Fruit fly (Drosophila melanogaster): ENCODE measurements around the gene Cmpk.

Gene Cmpk

DNA sequence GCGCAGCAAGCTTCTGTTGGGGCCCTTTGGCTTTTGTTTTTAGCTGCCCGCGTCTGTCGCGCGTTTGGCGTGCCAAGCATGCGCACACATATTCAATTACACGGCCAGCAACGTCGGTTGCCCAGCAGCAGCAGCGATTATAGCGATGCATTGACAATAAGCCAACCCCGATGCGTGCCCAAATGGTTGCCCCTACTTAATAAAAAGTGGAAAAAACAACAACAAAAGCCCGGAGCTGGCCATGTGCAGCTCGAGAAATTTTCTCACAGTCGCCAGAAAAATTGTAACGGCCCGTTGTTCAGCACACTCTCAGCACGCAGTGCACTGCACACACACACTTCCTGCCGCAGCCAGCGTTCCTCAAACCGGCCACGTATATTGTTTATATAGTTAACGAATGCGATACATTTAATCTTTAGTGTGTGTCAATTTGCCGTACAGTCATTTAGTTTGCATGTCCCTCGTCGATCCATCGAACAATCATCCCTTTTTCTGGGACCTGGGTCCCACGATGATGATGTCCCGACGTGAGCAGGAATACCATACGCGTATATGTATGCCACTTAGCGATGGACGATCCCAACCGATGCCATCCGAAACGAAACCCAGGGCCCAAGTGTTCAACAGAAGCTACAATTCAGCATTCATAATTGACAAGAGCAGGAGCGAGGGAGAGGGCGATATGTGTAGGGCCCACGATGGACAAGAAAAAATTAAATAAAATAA, 20.4 kb downstream of the Cmpk start:
- TF ChIP-seq Eip78C (GFP tag) (peak; percentile 60), Eip75B (GFP tag; optimal IDR thresholded peaks at IDR 0.05) (no peak), fkh (GFP tag; optimal IDR thresholded peaks at IDR 0.05) (peak; percentile 33), CG6854 (GFP tag; optimal IDR thresholded peaks at IDR 0.05) (peak; percentile 53), svp (GFP tag) (peak; percentile 43), dsx (GFP tag; optimal IDR thresholded peaks at IDR 0.05; ENCODE audit: poor library complexity, severe bottlenecking) (peak; percentile 11), CG6808 (GFP tag; optimal IDR thresholded peaks at IDR 0.05) (peak; percentile 40), Eip93F (GFP tag; optimal IDR thresholded peaks at IDR 0.05) (no peak), Ets96B (tag; optimal IDR thresholded peaks at IDR 0.05) (peak; percentile 5), CG8119 (GFP tag; IDR thresholded peaks at IDR 0.05) (0 out of 3 replicates have a peak, but pooled peaks have one; percentile 19), ss (GFP tag; optimal IDR thresholded peaks at IDR 0.05) (peak; percentile 41 to 77)

DNA sequence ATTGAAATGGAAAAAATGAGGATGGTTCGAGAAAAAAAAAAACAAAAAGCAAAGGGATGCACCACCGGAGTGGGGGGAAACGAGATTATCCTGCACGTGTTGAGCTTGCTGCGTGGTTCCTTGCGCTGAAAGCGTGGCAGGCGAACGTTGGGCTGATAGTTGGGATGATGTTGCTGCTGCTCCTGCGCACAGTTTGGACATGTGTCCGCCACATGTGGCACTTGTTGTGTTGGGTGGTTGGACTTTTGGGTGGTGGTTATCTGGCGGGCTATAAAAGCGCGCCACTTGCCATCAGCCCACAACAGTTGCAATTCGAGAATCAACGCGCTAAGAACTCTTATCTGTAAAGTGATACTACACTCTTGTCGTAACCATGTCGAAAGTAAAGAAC, 22.6 kb downstream of the Cmpk start:
- no peak for TF ChIP-seq dac (GFP tag; optimal IDR thresholded peaks at IDR 0.05)
- TF ChIP-seq Ets21C (GFP tag; optimal IDR thresholded peaks at IDR 0.05) = no peak
- TF ChIP-seq Eip75B (GFP tag; optimal IDR thresholded peaks at IDR 0.05) = no peak
- no peak for TF ChIP-seq CG7368 (GFP tag; optimal IDR thresholded peaks at IDR 0.05)
- no peak for TF ChIP-seq CG3919 (GFP tag; optimal IDR thresholded peaks at IDR 0.05)
- no peak for TF ChIP-seq CG11762 (GFP tag; optimal IDR thresholded peaks at IDR 0.05; ENCODE audit: insufficient read depth)

DNA sequence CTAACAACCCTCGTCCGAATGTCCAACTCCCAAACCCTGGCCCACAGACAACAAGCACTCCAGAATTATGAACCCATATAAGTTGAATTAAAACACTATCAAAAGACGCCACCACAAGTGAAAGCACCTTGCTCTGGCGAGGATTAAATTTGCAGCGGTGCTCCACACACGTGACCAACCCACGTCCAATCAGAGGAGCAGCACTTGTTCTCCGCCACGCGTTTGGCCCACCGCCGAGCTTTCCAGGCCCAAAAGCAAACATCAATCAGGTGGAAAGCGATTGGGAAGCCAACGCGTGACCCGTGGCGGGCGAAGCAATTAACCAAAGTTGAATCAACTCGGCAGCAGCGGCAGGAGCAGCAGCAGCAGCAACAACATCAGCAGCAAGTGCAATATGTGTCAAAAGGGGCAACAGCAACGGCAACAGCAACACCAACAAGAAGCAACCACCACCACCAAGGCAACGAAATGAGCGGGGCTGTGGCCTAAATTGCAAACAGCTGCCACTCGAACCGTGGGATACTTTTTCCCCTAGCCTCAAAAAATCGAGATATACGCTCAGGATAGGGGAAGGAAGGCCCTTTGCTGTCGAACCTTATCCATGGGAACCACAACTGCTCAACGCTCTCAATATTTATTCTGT, 23.1 kb downstream of the Cmpk start:
- TF ChIP-seq Ets21C (GFP tag; optimal IDR thresholded peaks at IDR 0.05) (no peak), fkh (GFP tag; optimal IDR thresholded peaks at IDR 0.05) (peak; percentile 7), Blimp-1 (GFP tag; optimal IDR thresholded peaks at IDR 0.05) (no peak), fd59A (GFP tag; optimal IDR thresholded peaks at IDR 0.05) (no peak), esn (GFP tag; optimal IDR thresholded peaks at IDR 0.05) (no peak), ss (GFP tag; optimal IDR thresholded peaks at IDR 0.05) (peak in 1 of 2 experiments; percentile 20), net (GFP tag; optimal IDR thresholded peaks at IDR 0.05) (peak; percentile 13), CG6854 (GFP tag; optimal IDR thresholded peaks at IDR 0.05) (peak; percentile 19)

DNA sequence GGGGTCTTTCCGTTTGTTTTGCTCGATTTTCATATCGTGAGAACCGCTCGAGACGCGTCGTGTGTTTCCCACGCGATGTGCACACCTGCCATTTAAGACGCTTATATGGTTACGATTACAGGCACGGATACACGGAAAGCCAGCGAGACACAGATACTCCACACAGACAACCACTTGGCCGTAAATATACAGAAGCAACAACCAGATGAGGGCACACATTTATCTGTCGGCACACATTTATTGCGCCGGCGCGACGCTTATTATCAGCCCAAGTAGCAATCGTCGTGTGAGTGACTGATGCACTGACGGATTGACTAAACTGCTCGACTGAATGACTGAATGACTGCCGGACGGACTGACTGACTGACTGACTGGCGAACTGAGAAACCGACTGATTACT, 24.7 kb downstream of the Cmpk start:
- peak; percentile 23 for TF ChIP-seq fkh (GFP tag; optimal IDR thresholded peaks at IDR 0.05)
- no peak for TF ChIP-seq spab (GFP tag; optimal IDR thresholded peaks at IDR 0.05)
- no peak for TF ChIP-seq Hr4 (GFP tag; optimal IDR thresholded peaks at IDR 0.05)
- TF ChIP-seq CG31627 (GFP tag; optimal IDR thresholded peaks at IDR 0.05) = no peak
- TF ChIP-seq CG3919 (GFP tag; optimal IDR thresholded peaks at IDR 0.05) = no peak
- no peak for TF ChIP-seq CG32006 (GFP tag; optimal IDR thresholded peaks at IDR 0.05)
- peak in 1 of 2 experiments; percentile 60 for TF ChIP-seq ss (GFP tag; optimal IDR thresholded peaks at IDR 0.05)

DNA sequence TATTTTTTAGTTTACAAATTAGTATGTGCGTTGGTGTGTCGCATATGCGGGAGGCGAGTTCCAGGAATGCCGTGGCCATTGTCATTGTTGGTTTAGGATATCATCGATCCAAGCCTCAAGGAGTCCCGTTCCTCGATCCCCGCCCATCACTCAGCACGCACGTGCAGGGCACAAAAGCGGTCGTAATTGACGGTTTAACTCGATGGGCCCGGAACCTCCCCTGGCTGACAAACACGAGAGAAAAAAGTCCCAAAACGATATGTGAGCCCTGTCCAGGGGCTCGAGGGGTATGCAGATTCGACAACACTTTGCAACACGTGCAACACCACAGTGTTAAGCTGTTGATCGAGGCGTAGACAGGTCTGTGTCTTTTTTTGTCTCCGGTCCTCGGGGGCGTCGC, 27.3 kb downstream of the Cmpk start:
- TF ChIP-seq Blimp-1 (GFP tag; optimal IDR thresholded peaks at IDR 0.05) = no peak
- TF ChIP-seq salr (GFP tag; optimal IDR thresholded peaks at IDR 0.05) = no peak
- no peak for TF ChIP-seq CG8119 (GFP tag; IDR thresholded peaks at IDR 0.05)
- TF ChIP-seq eg (GFP tag; IDR thresholded peaks at IDR 0.05) = no peak

DNA sequence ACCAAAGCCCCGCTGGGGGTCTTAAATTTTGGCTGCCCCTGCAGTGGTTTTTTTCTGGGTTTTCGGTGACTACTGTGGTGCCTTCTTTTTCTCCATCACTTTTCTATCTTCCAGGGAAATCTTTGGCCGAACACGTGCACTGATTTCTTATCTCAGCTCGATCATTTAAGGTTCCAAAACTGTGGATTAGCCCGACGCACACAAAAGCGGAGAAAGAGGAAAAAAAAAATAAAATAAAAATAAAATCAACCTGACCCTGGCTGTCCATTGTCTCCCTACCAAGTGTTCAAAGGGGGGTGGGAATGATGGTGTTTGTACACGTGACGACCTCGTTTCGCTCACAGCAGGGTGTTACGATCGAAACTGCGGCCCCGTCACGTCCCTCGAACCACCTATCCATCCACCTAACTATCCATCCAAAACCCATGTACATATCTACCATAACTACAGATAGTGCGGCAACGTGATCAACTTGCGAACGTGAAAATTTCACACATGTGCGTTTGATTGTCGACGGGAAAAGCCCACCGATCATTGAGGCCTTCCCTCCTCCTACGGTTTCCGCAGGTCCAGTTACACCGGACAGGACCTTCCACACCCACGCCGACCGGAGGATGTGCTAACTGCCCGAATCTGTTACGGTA, 28.5 kb downstream of the Cmpk start:
- no peak for TF ChIP-seq Ets21C (GFP tag; optimal IDR thresholded peaks at IDR 0.05)
- no peak for TF ChIP-seq spab (GFP tag; optimal IDR thresholded peaks at IDR 0.05)
- no peak for TF ChIP-seq OdsH (GFP tag; optimal IDR thresholded peaks at IDR 0.05)

Data from whole organism, prepupa.